Fruit fly (Drosophila melanogaster): Measurements from ENCODE around the gene CCDC53.

Gene CCDC53

DNA sequence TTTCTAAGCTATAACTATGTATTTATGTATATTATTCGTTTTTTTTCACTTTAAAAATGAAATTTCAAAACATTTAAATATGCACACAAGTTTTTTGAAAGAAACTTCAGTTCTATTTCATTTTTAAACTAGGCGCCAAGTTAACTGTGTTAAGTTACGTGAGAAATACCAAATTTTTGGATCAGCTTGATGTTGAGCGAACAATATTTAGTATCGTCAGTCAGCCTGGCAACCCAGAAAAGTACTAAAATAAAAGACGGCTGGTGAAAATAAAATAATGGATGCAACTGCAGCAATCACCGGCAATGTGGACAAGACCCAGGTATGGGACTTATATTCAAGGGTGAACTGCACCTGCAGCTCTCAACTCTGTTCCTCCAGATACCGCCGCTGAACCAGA is at the start of gene CCDC53:
Gene CCDC53, plus strand, starts transcription at position 235 of the 400 bp plus-strand sequence.
- no peak for TF ChIP-seq Hr39 (GFP tag; optimal IDR thresholded peaks at IDR 0.05)
- TF ChIP-seq pdm3 (GFP tag; optimal IDR thresholded peaks at IDR 0.05): no peak
- no peak for TF ChIP-seq CG4318 (GFP tag; optimal IDR thresholded peaks at IDR 0.05)
- no peak for TF ChIP-seq CG6792 (GFP tag; optimal IDR thresholded peaks at IDR 0.05)
- no peak for TF ChIP-seq CG9139 (GFP tag; optimal IDR thresholded peaks at IDR 0.05)
- TF ChIP-seq net (GFP tag; optimal IDR thresholded peaks at IDR 0.05): no peak
- TF ChIP-seq lz (GFP tag; optimal IDR thresholded peaks at IDR 0.05): no peak
- TF ChIP-seq topi (GFP tag; optimal IDR thresholded peaks at IDR 0.05): no peak
- TF ChIP-seq Blimp-1 (GFP tag; optimal IDR thresholded peaks at IDR 0.05): no peak
- no peak for TF ChIP-seq acj6 (GFP tag; optimal IDR thresholded peaks at IDR 0.05)
- TF ChIP-seq fkh (GFP tag; optimal IDR thresholded peaks at IDR 0.05): no peak
- no peak for TF ChIP-seq Sox15 (GFP tag; optimal IDR thresholded peaks at IDR 0.05)
- no peak for TF ChIP-seq CG7368 (GFP tag; optimal IDR thresholded peaks at IDR 0.05)
- no peak for TF ChIP-seq achi (GFP tag; optimal IDR thresholded peaks at IDR 0.05)
- no peak for TF ChIP-seq CG1621 (tag; optimal IDR thresholded peaks at IDR 0.05)
- TF ChIP-seq Eip78C (GFP tag): no peak

DNA sequence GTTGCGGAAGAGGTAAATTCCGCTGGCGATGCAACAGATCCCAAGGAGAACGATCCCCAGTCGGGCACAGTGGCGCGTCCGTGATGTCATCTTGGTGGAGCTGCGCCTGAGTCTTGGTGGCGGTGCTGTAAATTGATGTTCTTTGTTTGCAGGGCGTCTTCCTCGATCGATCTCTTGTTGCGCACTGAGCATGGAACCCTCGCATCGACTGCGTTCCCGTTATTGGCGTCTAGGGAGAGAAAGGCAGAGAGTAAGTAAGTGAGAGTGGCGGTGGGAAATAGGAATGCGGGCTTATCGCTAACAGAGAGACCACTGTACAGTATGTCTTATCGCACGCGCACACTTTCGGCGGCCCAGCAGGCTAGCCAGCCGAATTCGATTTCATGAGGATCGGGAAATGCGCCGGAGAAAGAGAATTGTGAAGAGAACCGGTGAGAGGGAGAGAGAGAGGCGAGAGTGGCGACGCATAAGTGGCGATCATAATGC is 49.5 kb upstream of the CCDC53 start:
- TF ChIP-seq CG31627 (GFP tag; optimal IDR thresholded peaks at IDR 0.05) (no peak), CG6276 (GFP tag; optimal IDR thresholded peaks at IDR 0.05) (no peak), Sox102F (GFP tag; optimal IDR thresholded peaks at IDR 0.05) (no peak), fkh (GFP tag; optimal IDR thresholded peaks at IDR 0.05) (no peak), CG9139 (GFP tag; optimal IDR thresholded peaks at IDR 0.05) (peak; percentile 24), Eip78C (GFP tag) (no peak), CG10631 (GFP tag; optimal IDR thresholded peaks at IDR 0.05) (no peak), CG15336 (GFP tag; IDR thresholded peaks at IDR 0.05) (no peak), Sox14 (GFP tag; optimal IDR thresholded peaks at IDR 0.05) (peak; percentile 56), acj6 (GFP tag; optimal IDR thresholded peaks at IDR 0.05) (no peak), Eip93F (GFP tag; optimal IDR thresholded peaks at IDR 0.05) (peak; percentile 47), Sox15 (GFP tag; optimal IDR thresholded peaks at IDR 0.05) (no peak), esn (GFP tag; optimal IDR thresholded peaks at IDR 0.05) (no peak), ss (GFP tag; optimal IDR thresholded peaks at IDR 0.05) (peak; percentile 10 to 23), Ets21C (GFP tag; optimal IDR thresholded peaks at IDR 0.05) (no peak), Lpt (GFP tag; optimal IDR thresholded peaks at IDR 0.05) (no peak), CG32006 (GFP tag; optimal IDR thresholded peaks at IDR 0.05) (no peak), CG1621 (tag; optimal IDR thresholded peaks at IDR 0.05) (peak; percentile 2), Hr4 (GFP tag; optimal IDR thresholded peaks at IDR 0.05) (no peak), CG16779 (tag; optimal IDR thresholded peaks at IDR 0.05) (no peak), cyc (GFP tag; optimal IDR thresholded peaks at IDR 0.05) (no peak), CG6163 (GFP tag; IDR thresholded peaks at IDR 0.05) (peak; percentile 45; the same call in 2 of the 3 replicates), CG6854 (GFP tag; optimal IDR thresholded peaks at IDR 0.05) (no peak), CG8319 (GFP tag; optimal IDR thresholded peaks at IDR 0.05) (no peak), CG8632 (GFP tag; optimal IDR thresholded peaks at IDR 0.05) (no peak), CG7368 (GFP tag; optimal IDR thresholded peaks at IDR 0.05) (peak; percentile 15), Smox (GFP tag; optimal IDR thresholded peaks at IDR 0.05) (no peak), OdsH (GFP tag; optimal IDR thresholded peaks at IDR 0.05) (no peak), fd59A (GFP tag; optimal IDR thresholded peaks at IDR 0.05) (no peak), pdm3 (GFP tag; optimal IDR thresholded peaks at IDR 0.05) (no peak), eg (GFP tag; IDR thresholded peaks at IDR 0.05) (no peak), dsx (GFP tag; optimal IDR thresholded peaks at IDR 0.05; ENCODE audit: poor library complexity, severe bottlenecking) (no peak), Ets96B (tag; optimal IDR thresholded peaks at IDR 0.05) (no peak), CG11762 (GFP tag; optimal IDR thresholded peaks at IDR 0.05; ENCODE audit: insufficient read depth) (no peak), CG8119 (GFP tag; IDR thresholded peaks at IDR 0.05) (no peak), achi (GFP tag; optimal IDR thresholded peaks at IDR 0.05) (no peak), salr (GFP tag; optimal IDR thresholded peaks at IDR 0.05) (no peak), CG11902 (GFP tag; optimal IDR thresholded peaks at IDR 0.05) (no peak), svp (GFP tag) (peak; percentile 62), CG4318 (GFP tag; optimal IDR thresholded peaks at IDR 0.05) (no peak), vri (GFP tag; optimal IDR thresholded peaks at IDR 0.05) (peak; percentile 2), Hr39 (GFP tag; optimal IDR thresholded peaks at IDR 0.05) (no peak), CG34406 (GFP tag; optimal IDR thresholded peaks at IDR 0.05) (no peak), CG6808 (GFP tag; optimal IDR thresholded peaks at IDR 0.05) (no peak), net (GFP tag; optimal IDR thresholded peaks at IDR 0.05) (peak; percentile 3)
